Fruit fly (Drosophila melanogaster) whole organism, embryonic: Measurements from ENCODE around the gene CG12420.
A peak's percentile ranks its signal among the peaks of the same experiment; 100 is the strongest.

ENCODE experiments used
- Ada2b ChIP-seq: fragments of 200-800 bp; sonication (Bioruptor generic); IDR thresholded peaks from 2 replicates; pipeline ENCODE4 v1.3.6; 2022; ENCODE audit warnings: missing biosample characterization, missing genetic modification characterization
- Bdp1 ChIP-seq: fragments of 200-800 bp; sonication (Bioruptor generic); optimal IDR thresholded peaks from 3 replicates; lab custom pipeline; 2016; ENCODE audit warnings: missing biosample characterization, missing genetic modification characterization
- CG10543 ChIP-seq: fragments of 200-800 bp; sonication (Bioruptor generic); optimal IDR thresholded peaks from 3 replicates; lab custom pipeline; 2017; ENCODE audit warnings: missing biosample characterization, mild to moderate bottlenecking, missing genetic modification characterization, moderate library complexity
- CG11247 ChIP-seq: fragments of 200-800 bp; sonication (Bioruptor generic); IDR thresholded peaks from 2 replicates; pipeline ENCODE4 v1.3.6; 2022; ENCODE audit warnings: missing biosample characterization, missing genetic modification characterization
- CG12391 ChIP-seq: fragments of 200-800 bp; sonication (Bioruptor generic); optimal IDR thresholded peaks from 3 replicates; lab custom pipeline; 2018; ENCODE audit warnings: missing biosample characterization, mild to moderate bottlenecking, missing genetic modification characterization, moderate library complexity
- CG12744 ChIP-seq: fragments of 200-800 bp; sonication (Bioruptor generic); optimal IDR thresholded peaks from 2 replicates; lab custom pipeline; 2016; ENCODE audit warnings: missing biosample characterization, missing genetic modification characterization
- CG13287 ChIP-seq: fragments of 200-800 bp; sonication (Bioruptor generic); IDR thresholded peaks from 2 replicates; pipeline ENCODE4 v1.3.6; 2022; ENCODE audit warnings: missing biosample characterization, missing genetic modification characterization; ENCODE audit not compliant: partially characterized antibody
- CG14860 ChIP-seq: fragments of 200-800 bp; sonication (Bioruptor generic); IDR thresholded peaks from 3 replicates; pipeline ENCODE4 v1.3.6; 2022; ENCODE audit warnings: missing biosample characterization, missing genetic modification characterization; ENCODE audit not compliant: partially characterized antibody
- CG1603 ChIP-seq: fragments of 200-800 bp; sonication (Bioruptor generic); optimal IDR thresholded peaks from 2 replicates; lab custom pipeline; 2019; ENCODE audit warnings: missing biosample characterization, mild to moderate bottlenecking, missing genetic modification characterization, moderate library complexity
- CG17186 ChIP-seq: fragments of 200-800 bp; sonication (Bioruptor generic); optimal IDR thresholded peaks from 3 replicates; lab custom pipeline; 2017; ENCODE audit warnings: missing biosample characterization, missing genetic modification reagents, missing genetic modification characterization
- CG1792 ChIP-seq: fragments of 200-800 bp; sonication (Bioruptor generic); optimal IDR thresholded peaks from 2 replicates; lab custom pipeline; 2016; ENCODE audit warnings: missing biosample characterization, missing genetic modification characterization
- CG30403 ChIP-seq: fragments of 200-800 bp; sonication (Bioruptor generic); optimal IDR thresholded peaks from 3 replicates; lab custom pipeline; 2016; ENCODE audit warnings: missing biosample characterization, missing genetic modification characterization
- CG33213 ChIP-seq: fragments of 200-800 bp; sonication (Bioruptor generic); optimal IDR thresholded peaks from 3 replicates; lab custom pipeline; 2016; ENCODE audit warnings: missing biosample characterization, missing genetic modification characterization
- CG34224 ChIP-seq: fragments of 200-800 bp; sonication (Bioruptor generic); IDR thresholded peaks from 3 replicates; pipeline ENCODE4 v1.3.6; 2022; ENCODE audit warnings: missing biosample characterization, missing genetic modification characterization; ENCODE audit not compliant: partially characterized antibody
- CG3847 ChIP-seq: fragments of 200-800 bp; sonication (Bioruptor generic); IDR thresholded peaks from 2 replicates; pipeline ENCODE4 v1.3.6; 2022; ENCODE audit warnings: missing biosample characterization, missing genetic modification characterization
- CG6254 ChIP-seq: fragments of 200-800 bp; sonication (Bioruptor generic); optimal IDR thresholded peaks from 3 replicates; lab custom pipeline; 2017; ENCODE audit warnings: mild to moderate bottlenecking, missing biosample characterization, missing genetic modification reagents, missing genetic modification characterization
- CG6689 ChIP-seq: fragments of 200-800 bp; sonication (Bioruptor generic); IDR thresholded peaks from 2 replicates; pipeline ENCODE4 v1.3.6; 2022; ENCODE audit warnings: missing biosample characterization, missing genetic modification characterization
- CG6765 ChIP-seq: fragments of 200-800 bp; sonication (Bioruptor generic); optimal IDR thresholded peaks from 3 replicates; lab custom pipeline; 2017; ENCODE audit warnings: missing biosample characterization, mild to moderate bottlenecking, missing genetic modification characterization
- CG8478 ChIP-seq: fragments of >200 bp; optimal IDR thresholded peaks from 2 replicates; lab custom pipeline; 2018
- CG9215 ChIP-seq: fragments of 200-800 bp; sonication (Bioruptor generic); IDR thresholded peaks from 2 replicates; pipeline ENCODE4 v1.3.6; 2022; ENCODE audit warnings: missing biosample characterization, missing genetic modification characterization
- Dad ChIP-seq: fragments of 200-800 bp; sonication (Bioruptor generic); optimal IDR thresholded peaks from 3 replicates; lab custom pipeline; 2016; ENCODE audit warnings: missing biosample characterization, missing genetic modification characterization
- Hsf ChIP-seq: fragments of 200-800 bp; sonication (Bioruptor generic); optimal IDR thresholded peaks from 3 replicates; lab custom pipeline; 2016; ENCODE audit warnings: missing biosample characterization, missing genetic modification characterization
- Lpt ChIP-seq: fragments of >200 bp; optimal IDR thresholded peaks from 2 replicates; lab custom pipeline; 2018; ENCODE audit warnings: missing biosample characterization, missing genetic modification characterization
- MESR4 ChIP-seq: fragments of 200-800 bp; sonication (Bioruptor generic); optimal IDR thresholded peaks from 2 replicates; lab custom pipeline; 2018; ENCODE audit warnings: missing biosample characterization, mild to moderate bottlenecking, missing genetic modification characterization, moderate library complexity
- Med ChIP-seq: fragments of 200-800 bp; sonication (Bioruptor generic); peaks from one replicate; lab custom pipeline; 2016; ENCODE audit warnings: missing biosample characterization, missing genetic modification characterization, mild to moderate bottlenecking, inconsistent platforms, moderate library complexity
- NK7.1 ChIP-seq: fragments of 200-800 bp; sonication (Bioruptor generic); optimal IDR thresholded peaks from 3 replicates; lab custom pipeline; 2016; ENCODE audit warnings: missing biosample characterization, missing genetic modification characterization
- PHDP ChIP-seq: fragments of 200-800 bp; sonication (Bioruptor generic); optimal IDR thresholded peaks from 3 replicates; lab custom pipeline; 2018; ENCODE audit warnings: missing biosample characterization, mild to moderate bottlenecking, missing genetic modification characterization, moderate library complexity
- Pdp1 ChIP-seq, 2 experiments: fragments of 200-800 bp; sonication (Bioruptor generic); optimal IDR thresholded peaks; 3 replicates each; lab custom pipeline; 2016; ENCODE audit warnings: missing biosample characterization in 2 of 2, missing genetic modification characterization in 2 of 2, mild to moderate bottlenecking in 1 of 2, moderate library complexity in 1 of 2
- Trl ChIP-seq, 3 experiments: fragments of >200 bp in 2 of 3; fragments of 200-800 bp in 1 of 3; sonication (Bioruptor generic) in 1 of 3; optimal IDR thresholded peaks; 2 replicates in 1 of 3; 3 replicates in 2 of 3; lab custom pipeline; 2016 to 2017; ENCODE audit warnings: missing biosample characterization in 1 of 3, missing genetic modification characterization in 1 of 3
- abd-A ChIP-seq: fragments of 200-800 bp; sonication (Bioruptor generic); optimal IDR thresholded peaks from 3 replicates; lab custom pipeline; 2019; ENCODE audit warnings: missing biosample characterization, mild to moderate bottlenecking, missing genetic modification characterization, moderate library complexity
- amos ChIP-seq: fragments of 200-800 bp; sonication (Bioruptor generic); IDR thresholded peaks from 2 replicates; pipeline ENCODE4 v1.3.6; 2022; ENCODE audit warnings: missing biosample characterization, missing genetic modification characterization; ENCODE audit not compliant: partially characterized antibody
- bab2 ChIP-seq: fragments of 200-800 bp; sonication (Bioruptor generic); optimal IDR thresholded peaks from 2 replicates; lab custom pipeline; 2016; ENCODE audit warnings: missing biosample characterization, missing genetic modification characterization
- chif ChIP-seq, 2 experiments: fragments of 200-800 bp; sonication (Bioruptor generic); optimal IDR thresholded peaks; 3 replicates each; lab custom pipeline; 2016; ENCODE audit warnings: missing biosample characterization in 2 of 2, missing genetic modification characterization in 2 of 2
- corto ChIP-seq: fragments of 200-800 bp; sonication (Bioruptor generic); optimal IDR thresholded peaks from 2 replicates; lab custom pipeline; 2016; ENCODE audit warnings: missing biosample characterization, mild to moderate bottlenecking, missing genetic modification characterization, moderate library complexity
- cwo ChIP-seq: fragments of 200-800 bp; sonication (Bioruptor generic); optimal IDR thresholded peaks from 3 replicates; lab custom pipeline; 2017; ENCODE audit warnings: missing biosample characterization, missing genetic modification characterization, mild to moderate bottlenecking, moderate library complexity, missing genetic modification reagents
- dan ChIP-seq: fragments of 200-800 bp; sonication (Bioruptor generic); IDR thresholded peaks from 2 replicates; pipeline ENCODE4 v1.3.6; 2022; ENCODE audit warnings: missing biosample characterization, missing genetic modification characterization
- fru ChIP-seq: fragments of >200 bp; optimal IDR thresholded peaks from 2 replicates; lab custom pipeline; 2017
- gcm ChIP-seq: fragments of 200-800 bp; sonication (Bioruptor generic); optimal IDR thresholded peaks from 2 replicates; lab custom pipeline; 2019; ENCODE audit warnings: missing biosample characterization, mild to moderate bottlenecking, missing genetic modification characterization, moderate library complexity
- grn ChIP-seq: fragments of 200-800 bp; sonication (Bioruptor generic); optimal IDR thresholded peaks from 3 replicates; lab custom pipeline; 2017; ENCODE audit warnings: missing biosample characterization, missing genetic modification characterization
- jing ChIP-seq: fragments of 200-800 bp; sonication (Bioruptor generic); optimal IDR thresholded peaks from 2 replicates; lab custom pipeline; 2018; ENCODE audit warnings: missing biosample characterization, mild to moderate bottlenecking, missing genetic modification characterization
- lmd ChIP-seq: fragments of 200-800 bp; sonication (Bioruptor generic); IDR thresholded peaks from 2 replicates; pipeline ENCODE4 v1.3.6; 2022; ENCODE audit warnings: missing biosample characterization, missing genetic modification characterization
- nerfin-1 ChIP-seq: fragments of 200-800 bp; sonication (Bioruptor generic); optimal IDR thresholded peaks from 3 replicates; lab custom pipeline; 2019; ENCODE audit warnings: missing biosample characterization, mild to moderate bottlenecking, missing genetic modification characterization, moderate library complexity
- pb ChIP-seq: fragments of 200-800 bp; sonication (Bioruptor generic); optimal IDR thresholded peaks from 3 replicates; lab custom pipeline; 2016; ENCODE audit warnings: missing biosample characterization, missing genetic modification characterization
- pfk ChIP-seq: fragments of 200-800 bp; sonication (Bioruptor generic); optimal IDR thresholded peaks from 2 replicates; lab custom pipeline; 2018; ENCODE audit warnings: missing biosample characterization, mild to moderate bottlenecking, missing genetic modification characterization, moderate library complexity
- prd ChIP-seq, 3 experiments: fragments of >200 bp in 2 of 3; fragments of 200-800 bp in 1 of 3; sonication (Bioruptor generic) in 1 of 3; optimal IDR thresholded peaks in 2 of 3; IDR thresholded peaks in 1 of 3; 2 replicates in 2 of 3; 3 replicates in 1 of 3; pipeline versions ENCODE4 v1.3.6 to Lab custom; 2017 to 2022; ENCODE audit warnings: missing biosample characterization in 1 of 3, missing genetic modification characterization in 1 of 3
- salm ChIP-seq: fragments of 200-800 bp; sonication (Bioruptor generic); optimal IDR thresholded peaks from 2 replicates; lab custom pipeline; 2018; ENCODE audit warnings: missing biosample characterization, mild to moderate bottlenecking, missing genetic modification characterization
- seq ChIP-seq: fragments of 200-800 bp; sonication (Bioruptor generic); IDR thresholded peaks from 2 replicates; pipeline ENCODE4 v1.3.6; 2022; ENCODE audit warnings: missing biosample characterization, missing genetic modification characterization
- ssp ChIP-seq: fragments of 200-800 bp; sonication (Bioruptor generic); IDR thresholded peaks from 2 replicates; pipeline ENCODE4 v1.3.6; 2022; ENCODE audit warnings: missing biosample characterization, missing genetic modification characterization
- trem ChIP-seq: fragments of 200-800 bp; optimal IDR thresholded peaks from 3 replicates; lab custom pipeline; 2019; ENCODE audit warnings: missing biosample characterization, mild to moderate bottlenecking, missing genetic modification characterization, moderate library complexity
- ttk ChIP-seq: fragments of 200-800 bp; sonication (Bioruptor generic); IDR thresholded peaks from 2 replicates; pipeline ENCODE4 v2.1.2; 2022; ENCODE audit warnings: missing biosample characterization, missing genetic modification characterization

CG12420 gene

DNA sequence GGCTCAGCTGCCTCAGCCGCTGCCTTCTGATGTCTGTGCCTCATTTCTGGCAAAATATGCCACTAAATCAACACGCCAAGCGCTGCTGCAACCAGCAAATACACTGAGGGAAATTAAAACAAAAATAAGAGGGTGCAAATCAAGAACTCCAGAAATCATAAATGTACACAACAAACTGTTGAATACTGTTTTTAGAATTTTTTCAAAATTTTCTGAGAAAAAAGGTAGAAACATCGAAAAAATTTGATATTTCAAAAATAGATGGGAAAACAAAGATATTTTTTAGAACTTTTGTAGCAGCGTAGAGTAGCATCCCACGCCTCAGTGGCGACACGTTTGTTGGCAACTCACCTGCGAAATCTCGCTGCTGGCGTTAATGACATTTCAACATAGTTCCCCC, 50.2 kb downstream of the CG12420 start (continued):
- no peak for TF ChIP-seq CG14860 (GFP tag; lab: Robert Waterston, UW)
- TF ChIP-seq CG8478 = no peak
- TF ChIP-seq Ada2b = peak; percentile 51
- no peak for TF ChIP-seq CG33213
- TF ChIP-seq ssp (GFP tag; lab: Robert Waterston, UW) = 0 out of 2 replicates have a peak, but pooled peaks have one; percentile 11
- 0 out of 2 replicates have a peak, but pooled peaks have one; percentile 31 for TF ChIP-seq ttk (GFP tag; lab: Robert Waterston, UW)
- no peak for TF ChIP-seq CG6765 (GFP tag; lab: Kevin White, UChicago)
- no peak for TF ChIP-seq pfk (GFP tag; lab: Kevin White, UChicago)
- TF ChIP-seq lmd (GFP tag; lab: Robert Waterston, UW) = 0 out of 2 replicates have a peak, but pooled peaks have one; percentile 12
- no peak for TF ChIP-seq Dad (GFP tag; lab: Kevin White, UChicago)
- TF ChIP-seq dan = no peak
- no peak for TF ChIP-seq CG9215 (GFP tag; lab: Robert Waterston, UW)
- TF ChIP-seq MESR4 (GFP tag; lab: Kevin White, UChicago) = no peak
- no peak for TF ChIP-seq CG10543 (GFP tag; lab: Kevin White, UChicago)
- TF ChIP-seq cwo (GFP tag; lab: Kevin White, UChicago) = no peak
- 0 out of 2 replicates have a peak, but pooled peaks have one; percentile 44 for TF ChIP-seq seq
- no peak for TF ChIP-seq gcm (GFP tag; lab: Kevin White, UChicago)
- no peak for TF ChIP-seq CG6254 (GFP tag; lab: Kevin White, UChicago)
- TF ChIP-seq Hsf (GFP tag; lab: Kevin White, UChicago) = no peak
- TF ChIP-seq CG6689 (GFP tag; lab: Robert Waterston, UW) = no peak
- peak; percentile 53 for TF ChIP-seq Med
- TF ChIP-seq bab2 (GFP tag; lab: Kevin White, UChicago) = peak; percentile 6
- no peak for TF ChIP-seq CG11247
- TF ChIP-seq amos (GFP tag; lab: Robert Waterston, UW) = no peak
- TF ChIP-seq jing (GFP tag; lab: Kevin White, UChicago) = no peak
- no peak for TF ChIP-seq Bdp1 (GFP tag; lab: Kevin White, UChicago)
- TF ChIP-seq PHDP (tag; lab: Kevin White, UChicago) = no peak
- TF ChIP-seq abd-A (tag; lab: Kevin White, UChicago) = no peak
- TF ChIP-seq Pdp1 (GFP tag; optimal IDR thresholded peaks at IDR 0.05; lab: Kevin White, UChicago) = peak in 1 of 2 experiments; percentile 10
- TF ChIP-seq salm (tag; lab: Kevin White, UChicago) = peak; percentile 3
- no peak for TF ChIP-seq CG1603 (tag; lab: Kevin White, UChicago)
- no peak for TF ChIP-seq Trl (optimal IDR thresholded peaks at IDR 0.05; lab: Kevin White, UChicago)
- no peak for TF ChIP-seq Trl (GFP tag; optimal IDR thresholded peaks at IDR 0.05; lab: Kevin White, UChicago)
- no peak for TF ChIP-seq CG12744 (GFP tag; lab: Kevin White, UChicago)
- TF ChIP-seq CG3847 (GFP tag; lab: Robert Waterston, UW) = no peak
- TF ChIP-seq prd (optimal IDR thresholded peaks at IDR 0.05; lab: Kevin White, UChicago) = no peak
- 0 out of 3 replicates have a peak, but pooled peaks have one; percentile 24 for TF ChIP-seq prd (GFP tag; IDR thresholded peaks at IDR 0.05; lab: Robert Waterston, UW)
- no peak for TF ChIP-seq corto (GFP tag; lab: Kevin White, UChicago)
- peak in 1 of 2 experiments; percentile 6 for TF ChIP-seq chif (GFP tag; optimal IDR thresholded peaks at IDR 0.05; lab: Kevin White, UChicago)
- no peak for TF ChIP-seq CG13287 (GFP tag; lab: Robert Waterston, UW)
- TF ChIP-seq NK7.1 (GFP tag; lab: Kevin White, UChicago) = no peak
- peak; percentile 18 for TF ChIP-seq CG12391 (tag; lab: Kevin White, UChicago)
- no peak for TF ChIP-seq CG34224 (GFP tag; lab: Robert Waterston, UW)
- no peak for TF ChIP-seq pb (GFP tag; lab: Kevin White, UChicago)
- TF ChIP-seq trem (tag; lab: Kevin White, UChicago) = no peak
- TF ChIP-seq grn (GFP tag; lab: Kevin White, UChicago) = no peak
- TF ChIP-seq CG1792 (GFP tag; lab: Kevin White, UChicago) = no peak
- TF ChIP-seq CG17186 (GFP tag; lab: Kevin White, UChicago) = no peak
- TF ChIP-seq Lpt (GFP tag; lab: Kevin White, UChicago) = no peak
- peak; percentile 31 for TF ChIP-seq CG30403 (GFP tag; lab: Kevin White, UChicago)
- TF ChIP-seq nerfin-1 (tag; lab: Kevin White, UChicago) = no peak
- no peak for TF ChIP-seq fru (lab: Kevin White, UChicago)
